Worm (Caenorhabditis elegans): Measurements from ENCODE around the gene gex-5.
A peak's percentile ranks its signal among the peaks of the same experiment; 100 is the strongest.

Gene gex-5

ce11 chrIII:4796039-4796438, 14.3 kb upstream of the gex-5 start (continued):
- TF ChIP-seq lir-3 (tag; optimal IDR thresholded peaks at IDR 0.05; ENCODE audit: poor library complexity) (peak; percentile 22), mab-9 (GFP tag; IDR thresholded peaks at IDR 0.05) (no peak), fkh-4 (tag; optimal IDR thresholded peaks at IDR 0.05; ENCODE audit: borderline replicate concordance) (no peak), jun-1 (tag; optimal IDR thresholded peaks at IDR 0.05) (peak; percentile 96), lin-15B (tag; optimal IDR thresholded peaks at IDR 0.05) (peak; percentile 52), nhr-90 (tag; optimal IDR thresholded peaks at IDR 0.05; ENCODE audit: poor library complexity) (peak; percentile 50), nhr-85 (tag) (peak; percentile 54), ama-1 (optimal IDR thresholded peaks at IDR 0.05) (no peak), aha-1 (tag; optimal IDR thresholded peaks at IDR 0.05) (no peak), efl-1 (optimal IDR thresholded peaks at IDR 0.05) (peak; percentile 78 to 80), efl-1 (GFP tag; optimal IDR thresholded peaks at IDR 0.05 in 1 of 2) (peak; percentile 60 to 96), ets-5 (GFP tag; IDR thresholded peaks at IDR 0.05) (no peak), swsn-7 (tag; optimal IDR thresholded peaks at IDR 0.05) (peak; percentile 47), lin-14 (GFP tag; optimal IDR thresholded peaks at IDR 0.05) (peak; percentile 93), ceh-82 (tag; optimal IDR thresholded peaks at IDR 0.05) (peak; percentile 2 to 53 (median 49)), lsy-2 (tag; optimal IDR thresholded peaks at IDR 0.05) (peak; percentile 45 to 80), ztf-4 (tag; optimal IDR thresholded peaks at IDR 0.05) (no peak), C34B4.2 (tag; optimal IDR thresholded peaks at IDR 0.05) (no peak), lin-35 (GFP tag; optimal IDR thresholded peaks at IDR 0.05) (peak; percentile 53 to 79), unc-86 (tag; optimal IDR thresholded peaks at IDR 0.05) (no peak), nhr-19 (GFP tag; conservative IDR thresholded peaks at IDR 0.05) (peak; percentile 42; the same call in 1 of the 2 replicates), grh-1 (GFP tag; IDR thresholded peaks at IDR 0.05) (no peak), ceh-90 (tag; optimal IDR thresholded peaks at IDR 0.05) (no peak), alr-1 (tag; optimal IDR thresholded peaks at IDR 0.05; ENCODE audit: borderline replicate concordance) (no peak), blmp-1 (tag; optimal IDR thresholded peaks at IDR 0.05) (peak; percentile 80), skn-1 (tag; optimal IDR thresholded peaks at IDR 0.05) (peak; percentile 27), mef-2 (tag; optimal IDR thresholded peaks at IDR 0.05) (no peak), nhr-71 (tag; optimal IDR thresholded peaks at IDR 0.05) (peak; percentile 71), hlh-17 (GFP tag; optimal IDR thresholded peaks at IDR 0.05; ENCODE audit: borderline replicate concordance) (no peak), F16B12.6 (tag; optimal IDR thresholded peaks at IDR 0.05) (peak; percentile 57), C04F5.9 (tag; optimal IDR thresholded peaks at IDR 0.05) (peak; percentile 15), zip-4 (GFP tag; optimal IDR thresholded peaks at IDR 0.05) (no peak), unc-98 (GFP tag; IDR thresholded peaks at IDR 0.05) (no peak), isw-1 (GFP tag; IDR thresholded peaks at IDR 0.05) (no peak), nhr-76 (tag; optimal IDR thresholded peaks at IDR 0.05) (no peak), nhr-47 (tag; optimal IDR thresholded peaks at IDR 0.05) (peak; percentile 54), C16A3.4 (tag; optimal IDR thresholded peaks at IDR 0.05) (peak; percentile 62), fos-1 (tag; optimal IDR thresholded peaks at IDR 0.05) (peak; percentile 99), sptf-1 (tag; optimal IDR thresholded peaks at IDR 0.05) (no peak), dpl-1 (GFP tag; optimal IDR thresholded peaks at IDR 0.05) (peak; percentile 52 to 67 (median 61)), tbx-2 (tag; optimal IDR thresholded peaks at IDR 0.05) (peak; percentile 56), pqm-1 (tag; optimal IDR thresholded peaks at IDR 0.05) (no peak), zag-1 (tag; optimal IDR thresholded peaks at IDR 0.05) (no peak)

DNA sequence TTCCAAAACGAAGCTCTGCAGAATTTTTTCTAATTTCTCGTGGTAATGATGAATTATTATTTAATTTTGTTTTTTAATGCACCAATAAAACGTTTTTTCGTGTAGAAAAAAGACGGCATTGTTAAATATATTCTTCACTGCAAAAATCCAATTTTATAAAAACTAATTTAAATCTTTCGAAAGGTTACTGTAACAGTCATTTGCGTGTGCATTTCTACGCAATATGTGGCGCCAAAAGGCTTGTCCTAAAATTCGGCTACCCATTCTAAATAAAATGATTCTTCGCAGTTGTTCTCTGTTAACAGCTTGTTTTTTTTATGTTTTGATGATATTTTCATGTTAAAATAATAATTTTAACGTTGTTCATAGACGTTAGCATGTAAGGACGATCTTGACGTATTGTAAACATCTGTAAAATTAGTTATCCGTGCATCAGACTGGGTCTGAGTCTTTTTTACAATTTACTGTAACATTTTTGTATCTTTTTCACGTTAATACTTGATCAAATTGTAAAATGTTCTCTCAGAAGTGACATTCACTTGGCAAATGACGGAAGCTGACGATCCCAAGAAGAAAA, 10.9 kb upstream of the gex-5 start, which contains the start of gene mip-1:
mip-1 (plus strand) TSS at position 527 of the 577 bp plus-strand sequence.
- TF ChIP-seq ama-1 (optimal IDR thresholded peaks at IDR 0.05) (no peak), nhr-11 (tag; optimal IDR thresholded peaks at IDR 0.05) (no peak), tbx-2 (tag; optimal IDR thresholded peaks at IDR 0.05) (no peak), fkh-4 (tag; optimal IDR thresholded peaks at IDR 0.05; ENCODE audit: borderline replicate concordance) (no peak), nhr-47 (tag; optimal IDR thresholded peaks at IDR 0.05) (no peak), mab-9 (GFP tag; IDR thresholded peaks at IDR 0.05) (no peak), sup-37 (GFP tag; optimal IDR thresholded peaks at IDR 0.05) (no peak), pqm-1 (tag; optimal IDR thresholded peaks at IDR 0.05) (no peak), ces-1 (GFP tag; optimal IDR thresholded peaks at IDR 0.05) (no peak), xbp-1 (tag; optimal IDR thresholded peaks at IDR 0.05) (no peak), ztf-11 (tag; optimal IDR thresholded peaks at IDR 0.05) (no peak), skn-1 (tag; optimal IDR thresholded peaks at IDR 0.05) (no peak), unc-30 (tag; optimal IDR thresholded peaks at IDR 0.05) (no peak), irx-1 (tag; optimal IDR thresholded peaks at IDR 0.05) (no peak), aha-1 (tag; optimal IDR thresholded peaks at IDR 0.05) (no peak), aly-2 (tag; optimal IDR thresholded peaks at IDR 0.05) (no peak), hlh-17 (GFP tag; optimal IDR thresholded peaks at IDR 0.05; ENCODE audit: borderline replicate concordance) (no peak), fos-1 (tag; optimal IDR thresholded peaks at IDR 0.05) (no peak), lin-35 (GFP tag; optimal IDR thresholded peaks at IDR 0.05) (no peak)

Measured in whole organism, L1 larva.